Fruit fly (Drosophila melanogaster): ENCODE measurements around the gene CG9992.

- TF ChIP-seq CG14711 (tag; optimal IDR thresholded peaks at IDR 0.05) (no peak), CG7045 (GFP tag; optimal IDR thresholded peaks at IDR 0.05) (no peak), kay (GFP tag; ENCODE audit: borderline replicate concordance) (no peak), cic (GFP tag; optimal IDR thresholded peaks at IDR 0.05) (no peak), CG11617 (GFP tag; optimal IDR thresholded peaks at IDR 0.05) (no peak), Crg-1 (GFP tag; optimal IDR thresholded peaks at IDR 0.05) (no peak), Clk (GFP tag; optimal IDR thresholded peaks at IDR 0.05) (no peak)
Measured at dm6 chrX:16406083-16406482, 21.4 kb upstream of the CG9992 start.
